Worm (Caenorhabditis elegans) whole organism, L1 larva: ENCODE results near the gene wee-1.3.
A peak's percentile ranks its signal among the peaks of the same experiment; 100 is the strongest.

Experiments
- C04F5.9 ChIP-seq: sonication (generic microtip); optimal IDR thresholded peaks from 2 replicates; lab custom pipeline; 2016; ENCODE audit warnings: missing genetic modification characterization, missing compliant biosample characterization
- C16A3.4 ChIP-seq: fragments of 150-350 bp; optimal IDR thresholded peaks from 2 replicates; lab custom pipeline; 2014; ENCODE audit warnings: missing biosample characterization, missing genetic modification characterization
- C34B4.2 ChIP-seq: sonication (generic microtip); optimal IDR thresholded peaks from 2 replicates; lab custom pipeline; 2017; ENCODE audit warnings: mild to moderate bottlenecking, missing genetic modification characterization, missing compliant biosample characterization
- F16B12.6 ChIP-seq: fragments of 150-350 bp; optimal IDR thresholded peaks from 2 replicates; lab custom pipeline; 2014; ENCODE audit warnings: missing biosample characterization, missing genetic modification characterization
- Y116A8C.19 ChIP-seq: sonication (generic microtip); optimal IDR thresholded peaks from 2 replicates; lab custom pipeline; 2016; ENCODE audit warnings: missing compliant biosample characterization, missing genetic modification characterization, borderline replicate concordance
- aha-1 ChIP-seq: fragments of 150-350 bp; optimal IDR thresholded peaks from 2 replicates; lab custom pipeline; 2014; ENCODE audit warnings: missing biosample characterization, missing genetic modification characterization
- aly-2 ChIP-seq: fragments of 150-350 bp; optimal IDR thresholded peaks from 2 replicates; lab custom pipeline; 2014; ENCODE audit warnings: missing biosample characterization, missing genetic modification characterization
- blmp-1 ChIP-seq: fragments of 150-350 bp; optimal IDR thresholded peaks from 2 replicates; lab custom pipeline; 2014; ENCODE audit warnings: missing biosample characterization, missing genetic modification characterization
- ceh-63 ChIP-seq: fragments of 200-800 bp; sonication (Bioruptor generic); optimal IDR thresholded peaks from 2 replicates; lab custom pipeline; 2018; ENCODE audit warnings: mild to moderate bottlenecking, missing genetic modification characterization, missing compliant biosample characterization
- ceh-82 ChIP-seq, 3 experiments: fragments of 150-350 bp in 1 of 3; sonication (generic microtip) in 2 of 3; optimal IDR thresholded peaks; 2 replicates each; lab custom pipeline; 2014 to 2017; ENCODE audit warnings: missing biosample characterization in 3 of 3, missing genetic modification characterization in 3 of 3
- ceh-88 ChIP-seq: fragments of 200-800 bp; sonication (Bioruptor generic); IDR thresholded peaks from 2 replicates; pipeline ENCODE4 v1.3.6; 2022; ENCODE audit warnings: missing genetic modification characterization, missing compliant biosample characterization
- ces-1 ChIP-seq: fragments of 150-350 bp; optimal IDR thresholded peaks from 2 replicates; lab custom pipeline; 2014; ENCODE audit warnings: missing biosample characterization, missing genetic modification reagents, missing genetic modification characterization
- dpl-1 ChIP-seq, 3 experiments: fragments of 150-350 bp in 2 of 3; sonication (generic microtip) in 1 of 3; optimal IDR thresholded peaks; 2 replicates each; lab custom pipeline; 2014 to 2017; ENCODE audit warnings: missing biosample characterization in 3 of 3, missing genetic modification characterization in 3 of 3, missing genetic modification reagents in 3 of 3
- dsc-1 ChIP-seq: sonication (generic microtip); optimal IDR thresholded peaks from 2 replicates; lab custom pipeline; 2016; ENCODE audit warnings: mild to moderate bottlenecking, missing genetic modification characterization, missing compliant biosample characterization
- efl-1 ChIP-seq, 4 experiments: fragments of 150-350 bp; optimal IDR thresholded peaks in 3 of 4; peaks in 1 of 4; 1 replicate in 1 of 4; 2 replicates in 3 of 4; lab custom pipeline; 2014; ENCODE audit warnings: missing biosample characterization in 2 of 4, missing genetic modification characterization in 2 of 4, missing genetic modification reagents in 2 of 4
- egl-27 ChIP-seq, 2 experiments: fragments of 150-350 bp in 1 of 2; sonication (generic microtip); optimal IDR thresholded peaks; 3 replicates each; lab custom pipeline; 2017 to 2018; ENCODE audit warnings: missing biosample characterization in 2 of 2, missing genetic modification characterization in 2 of 2, missing genetic modification reagents in 2 of 2
- elt-2 ChIP-seq: sonication (generic microtip); optimal IDR thresholded peaks from 2 replicates; lab custom pipeline; 2016; ENCODE audit warnings: missing genetic modification characterization, mild to moderate bottlenecking, inconsistent platforms, missing compliant biosample characterization, missing genetic modification reagents
- elt-3 ChIP-seq, 6 experiments: fragments of 150-350 bp in 1 of 6; sonication (generic microtip); optimal IDR thresholded peaks; 2 replicates each; lab custom pipeline; 2017 to 2018; ENCODE audit warnings: missing biosample characterization in 6 of 6, missing genetic modification characterization in 6 of 6, inconsistent platforms in 1 of 6
- ets-5 ChIP-seq: fragments of 200-800 bp; sonication (Bioruptor generic); IDR thresholded peaks from 2 replicates; pipeline ENCODE4 v1.3.6; 2022; ENCODE audit warnings: missing genetic modification characterization, missing compliant biosample characterization
- hlh-17 ChIP-seq: fragments of 200-800 bp; sonication (Bioruptor generic); optimal IDR thresholded peaks from 2 replicates; lab custom pipeline; 2018; ENCODE audit warnings: missing genetic modification characterization, mild to moderate bottlenecking, missing compliant biosample characterization, moderate library complexity, borderline replicate concordance
- hlh-4 ChIP-seq: sonication (generic microtip); optimal IDR thresholded peaks from 2 replicates; lab custom pipeline; 2016; ENCODE audit warnings: mild to moderate bottlenecking, missing genetic modification characterization, missing compliant biosample characterization
- hpl-2 ChIP-seq: fragments of 150-350 bp; optimal IDR thresholded peaks from 2 replicates; lab custom pipeline; 2014; ENCODE audit warnings: missing biosample characterization, missing genetic modification reagents, missing genetic modification characterization
- jun-1 ChIP-seq: fragments of 150-350 bp; optimal IDR thresholded peaks from 2 replicates; lab custom pipeline; 2014; ENCODE audit warnings: missing biosample characterization, missing genetic modification reagents, missing genetic modification characterization
- lin-13 ChIP-seq: fragments of 150-350 bp; optimal IDR thresholded peaks from 2 replicates; lab custom pipeline; 2014; ENCODE audit warnings: missing biosample characterization, missing genetic modification reagents, missing genetic modification characterization
- lin-35 ChIP-seq, 2 experiments: fragments of 150-350 bp; optimal IDR thresholded peaks; 2 replicates each; lab custom pipeline; 2014; ENCODE audit warnings: missing biosample characterization in 2 of 2, missing genetic modification characterization in 2 of 2, missing genetic modification reagents in 2 of 2
- mab-9 ChIP-seq: fragments of 200-800 bp; sonication (Bioruptor generic); IDR thresholded peaks from 2 replicates; pipeline ENCODE4 v1.3.6; 2022; ENCODE audit warnings: missing genetic modification reagents, missing genetic modification characterization, missing compliant biosample characterization
- mef-2 ChIP-seq: fragments of 150-350 bp; optimal IDR thresholded peaks from 2 replicates; lab custom pipeline; 2014; ENCODE audit warnings: missing biosample characterization, missing genetic modification characterization
- nhr-12 ChIP-seq: sonication (generic microtip); optimal IDR thresholded peaks from 2 replicates; lab custom pipeline; 2017; ENCODE audit warnings: missing biosample characterization, missing genetic modification characterization
- nhr-237 ChIP-seq: fragments of 150-350 bp; optimal IDR thresholded peaks from 2 replicates; lab custom pipeline; 2014; ENCODE audit warnings: missing biosample characterization, missing genetic modification characterization
- nhr-71 ChIP-seq: sonication (generic microtip); optimal IDR thresholded peaks from 2 replicates; lab custom pipeline; 2016; ENCODE audit warnings: mild to moderate bottlenecking, missing genetic modification characterization, moderate library complexity, missing compliant biosample characterization
- nhr-76 ChIP-seq: sonication (generic microtip); optimal IDR thresholded peaks from 2 replicates; lab custom pipeline; 2017; ENCODE audit warnings: missing biosample characterization, missing genetic modification characterization
- nhr-84 ChIP-seq: sonication (generic microtip); optimal IDR thresholded peaks from 2 replicates; lab custom pipeline; 2017; ENCODE audit warnings: missing biosample characterization, missing genetic modification characterization
- pqm-1 ChIP-seq: sonication (generic microtip); optimal IDR thresholded peaks from 3 replicates; lab custom pipeline; 2017; ENCODE audit warnings: missing biosample characterization, missing genetic modification characterization
- rnt-1 ChIP-seq: sonication (generic microtip); optimal IDR thresholded peaks from 2 replicates; lab custom pipeline; 2016; ENCODE audit warnings: mild to moderate bottlenecking, missing genetic modification characterization, moderate library complexity, missing compliant biosample characterization
- skn-1 ChIP-seq: fragments of 150-350 bp; optimal IDR thresholded peaks from 2 replicates; lab custom pipeline; 2014; ENCODE audit warnings: missing biosample characterization, missing genetic modification characterization
- snpc-4 ChIP-seq: fragments of 150-350 bp; optimal IDR thresholded peaks from 2 replicates; lab custom pipeline; 2014; ENCODE audit warnings: missing biosample characterization, missing genetic modification characterization
- snu-23 ChIP-seq: sonication (generic microtip); optimal IDR thresholded peaks from 2 replicates; lab custom pipeline; 2016; ENCODE audit warnings: missing genetic modification characterization, missing compliant biosample characterization
- sox-4 ChIP-seq: sonication (generic microtip); optimal IDR thresholded peaks from 2 replicates; lab custom pipeline; 2016; ENCODE audit warnings: missing genetic modification characterization, missing compliant biosample characterization
- sup-37 ChIP-seq: fragments of 200-800 bp; sonication (Bioruptor generic); optimal IDR thresholded peaks from 2 replicates; lab custom pipeline; 2018; ENCODE audit warnings: mild to moderate bottlenecking, missing genetic modification characterization, missing compliant biosample characterization
- swsn-7 ChIP-seq: sonication (generic microtip); optimal IDR thresholded peaks from 2 replicates; lab custom pipeline; 2016; ENCODE audit warnings: missing genetic modification characterization, missing compliant biosample characterization
- tlp-1 ChIP-seq: fragments of 150-350 bp; optimal IDR thresholded peaks from 2 replicates; lab custom pipeline; 2014; ENCODE audit warnings: missing biosample characterization, missing genetic modification characterization
- unc-62 ChIP-seq: fragments of 150-350 bp; optimal IDR thresholded peaks from 2 replicates; lab custom pipeline; 2014; ENCODE audit warnings: missing biosample characterization, missing genetic modification reagents, missing genetic modification characterization
- xbp-1 ChIP-seq: sonication (generic microtip); optimal IDR thresholded peaks from 2 replicates; lab custom pipeline; 2016; ENCODE audit warnings: missing genetic modification characterization, missing compliant biosample characterization
- zag-1 ChIP-seq: fragments of 150-350 bp; optimal IDR thresholded peaks from 2 replicates; lab custom pipeline; 2014; ENCODE audit warnings: missing biosample characterization, missing genetic modification characterization
- zip-4 ChIP-seq: fragments of 200-800 bp; sonication (Bioruptor generic); optimal IDR thresholded peaks from 2 replicates; lab custom pipeline; 2018; ENCODE audit warnings: mild to moderate bottlenecking, missing genetic modification characterization, moderate library complexity, missing compliant biosample characterization
- ztf-11 ChIP-seq, 2 experiments: sonication (generic microtip); optimal IDR thresholded peaks; 2 replicates each; lab custom pipeline; 2016 to 2017; ENCODE audit warnings: missing genetic modification characterization in 2 of 2, missing biosample characterization in 1 of 2, missing compliant biosample characterization in 1 of 2
- ztf-4 ChIP-seq: fragments of 150-350 bp; optimal IDR thresholded peaks from 2 replicates; lab custom pipeline; 2014; ENCODE audit warnings: missing biosample characterization, missing genetic modification characterization

Gene wee-1.3

DNA sequence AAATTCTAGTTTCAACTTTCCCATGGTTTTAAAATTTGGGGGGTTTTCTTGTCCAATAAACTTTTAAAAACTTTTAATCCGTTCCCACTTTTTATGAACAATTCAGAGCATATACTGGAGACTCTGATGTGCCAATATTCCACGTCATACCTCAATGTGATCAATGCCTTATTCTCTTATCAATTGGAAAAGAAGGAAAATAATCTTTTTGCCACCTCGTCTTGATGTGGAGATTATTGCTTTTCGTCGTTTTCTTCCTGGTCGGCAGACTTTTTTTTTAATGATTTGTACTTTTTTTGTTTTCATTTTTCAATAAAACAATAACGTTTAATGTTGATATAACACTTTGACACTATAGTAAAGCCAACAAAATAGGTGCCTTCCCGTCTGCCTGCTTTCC is 38.8 kb downstream of the wee-1.3 start:
- TF ChIP-seq dsc-1 (tag; lab: Kevin White, UChicago) (peak; percentile 14), snu-23 (GFP tag; lab: Kevin White, UChicago) (no peak), ets-5 (GFP tag; lab: Robert Waterston, UW) (no peak), elt-2 (tag; lab: Kevin White, UChicago) (peak; percentile 17), zip-4 (GFP tag; lab: Kevin White, UChicago) (no peak)

DNA sequence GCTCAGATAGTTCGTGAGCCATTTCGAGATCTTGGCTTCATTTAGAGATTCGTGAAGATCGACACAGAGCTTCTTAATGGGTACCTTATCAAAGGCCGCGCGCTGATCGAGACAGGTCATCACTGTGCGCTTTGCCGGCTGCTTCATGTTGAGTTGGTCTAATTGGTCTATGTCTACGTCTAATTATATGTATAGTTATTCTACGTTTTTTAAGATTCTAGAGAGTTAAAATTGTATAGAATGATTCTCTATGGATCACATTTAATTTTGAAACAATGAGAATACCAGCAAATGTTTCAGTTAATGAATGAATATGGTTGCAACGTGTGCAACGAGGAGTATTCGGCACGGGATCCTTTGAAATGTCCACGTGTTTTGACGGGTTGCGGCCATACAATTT is 41.6 kb downstream of the wee-1.3 start, which contains the start of gene arc-1:
Gene arc-1 (plus strand): TSS at position 301 of the 400 bp plus-strand sequence.
- TF ChIP-seq nhr-84 (tag; lab: Kevin White, UChicago) (no peak), ztf-11 (tag; optimal IDR thresholded peaks at IDR 0.05; lab: Kevin White, UChicago) (no peak), lin-13 (GFP tag; lab: Kevin White, UChicago) (no peak), Y116A8C.19 (tag; lab: Kevin White, UChicago) (no peak), F16B12.6 (no peak), ceh-82 (tag; optimal IDR thresholded peaks at IDR 0.05; lab: Kevin White, UChicago) (no peak), hlh-17 (GFP tag; lab: Kevin White, UChicago) (no peak), ceh-63 (GFP tag; lab: Kevin White, UChicago) (no peak), hlh-4 (tag; lab: Kevin White, UChicago) (no peak), tlp-1 (tag; lab: Kevin White, UChicago) (no peak), xbp-1 (tag; lab: Kevin White, UChicago) (no peak), nhr-76 (tag; lab: Kevin White, UChicago) (no peak), skn-1 (tag; lab: Kevin White, UChicago) (no peak), hpl-2 (GFP tag; lab: Kevin White, UChicago) (no peak), aha-1 (tag; lab: Kevin White, UChicago) (no peak)

DNA sequence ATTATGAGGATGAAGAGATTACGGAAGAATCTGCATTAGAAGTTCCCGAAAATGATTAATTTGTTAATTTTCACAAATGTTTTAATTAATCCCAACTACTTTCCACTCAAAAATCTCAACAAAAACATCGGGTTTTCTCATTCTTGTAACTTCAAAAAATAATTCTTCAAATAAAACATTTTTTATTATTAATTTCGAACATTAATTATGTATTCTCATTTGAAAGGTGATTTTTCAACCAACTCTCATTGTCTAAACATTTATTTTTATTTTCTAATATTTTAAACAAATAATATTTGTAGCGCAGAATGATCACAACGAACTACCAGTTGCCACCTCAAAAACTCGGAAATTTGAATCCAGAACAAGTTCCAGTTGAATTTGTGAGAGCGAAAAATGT is 45.0 kb downstream of the wee-1.3 start, which contains the start of gene ZK1320.7:
Gene ZK1320.7 (plus strand): TSS at position 301 of the 400 bp plus-strand sequence.
- TF ChIP-seq efl-1 (optimal IDR thresholded peaks at IDR 0.05; lab: Kevin White, UChicago), result no peak
- TF ChIP-seq efl-1 (GFP tag; optimal IDR thresholded peaks at IDR 0.05 in 1 of 2; lab: Kevin White, UChicago), result peak in 1 of 2 experiments; percentile 1
- TF ChIP-seq dpl-1 (GFP tag; optimal IDR thresholded peaks at IDR 0.05; lab: Kevin White, UChicago), result no peak
- TF ChIP-seq pqm-1 (tag; lab: Kevin White, UChicago), result no peak

DNA sequence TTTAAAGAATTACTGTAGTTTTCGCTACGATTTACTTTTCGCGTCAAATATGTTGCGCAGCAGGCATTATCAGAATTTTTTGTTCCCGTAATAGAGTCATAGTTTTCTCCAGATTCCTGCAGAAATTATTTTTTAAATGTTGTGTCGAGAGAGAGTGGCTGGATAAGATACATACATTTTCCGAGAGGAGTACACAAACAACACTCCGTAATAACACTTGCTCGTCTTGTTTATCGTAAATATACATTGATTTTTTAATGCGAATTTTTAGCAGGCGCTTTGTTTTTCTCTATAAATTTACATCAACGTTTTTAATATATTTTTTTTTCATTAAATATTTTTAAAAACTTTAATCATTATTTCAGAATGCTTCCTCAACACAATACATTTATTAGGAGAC is 47.3 kb downstream of the wee-1.3 start, which contains the start of gene taf-8:
Gene taf-8 (plus strand): TSS at position 360 of the 400 bp plus-strand sequence.
- TF ChIP-seq ces-1 (GFP tag; lab: Kevin White, UChicago) (no peak), C34B4.2 (tag; lab: Kevin White, UChicago) (no peak), rnt-1 (tag; lab: Kevin White, UChicago) (peak; percentile 62), blmp-1 (tag; lab: Kevin White, UChicago) (no peak), zag-1 (no peak), nhr-237 (no peak), C16A3.4 (tag; lab: Kevin White, UChicago) (peak; percentile 69), ceh-63 (GFP tag; lab: Kevin White, UChicago) (no peak), zip-4 (GFP tag; lab: Kevin White, UChicago) (no peak), snu-23 (GFP tag; lab: Kevin White, UChicago) (peak; percentile 78), ceh-88 (GFP tag; lab: Robert Waterston, UW) (0 out of 2 replicates have a peak, but pooled peaks have one; percentile 15), lin-35 (GFP tag; optimal IDR thresholded peaks at IDR 0.05; lab: Kevin White, UChicago) (peak; percentile 72 to 73), jun-1 (no peak), nhr-12 (tag; lab: Kevin White, UChicago) (no peak), F16B12.6 (peak; percentile 31), elt-3 (tag; optimal IDR thresholded peaks at IDR 0.05; lab: Kevin White, UChicago) (peak in 1 of 6 experiments; percentile 6), sox-4 (tag; lab: Kevin White, UChicago) (no peak), C04F5.9 (tag; lab: Kevin White, UChicago) (no peak), ztf-4 (tag; lab: Kevin White, UChicago) (no peak), aly-2 (tag; lab: Kevin White, UChicago) (peak; percentile 31), snpc-4 (tag; lab: Kevin White, UChicago) (peak; percentile 33), swsn-7 (tag; lab: Kevin White, UChicago) (peak; percentile 71), unc-62 (no peak), sup-37 (GFP tag; lab: Kevin White, UChicago) (no peak), mab-9 (GFP tag; lab: Robert Waterston, UW) (no peak), egl-27 (tag; optimal IDR thresholded peaks at IDR 0.05; lab: Kevin White, UChicago) (no peak), pqm-1 (tag; lab: Kevin White, UChicago) (no peak), nhr-71 (tag; lab: Kevin White, UChicago) (peak; percentile 76), mef-2 (tag; lab: Kevin White, UChicago) (no peak)
